Fruit fly (Drosophila melanogaster): ENCODE measurements around the gene Mal-B1.

Gene Mal-B1

dm6 chr2L:11833786-11834185, 13.2 kb upstream of the Mal-B1 start, which contains the start of gene CG45011:
Gene CG45011, plus strand, starts transcription at chr2L:11834086.
- TF ChIP-seq noc (tag; optimal IDR thresholded peaks at IDR 0.05), result no peak

- no peak for TF ChIP-seq noc (tag; optimal IDR thresholded peaks at IDR 0.05)
Observed at dm6 chr2L:11834308-11834707, 12.7 kb upstream of the Mal-B1 start, which contains the start of gene CG45012. Gene CG45012, plus strand, starts transcription at chr2L:11834608.

DNA sequence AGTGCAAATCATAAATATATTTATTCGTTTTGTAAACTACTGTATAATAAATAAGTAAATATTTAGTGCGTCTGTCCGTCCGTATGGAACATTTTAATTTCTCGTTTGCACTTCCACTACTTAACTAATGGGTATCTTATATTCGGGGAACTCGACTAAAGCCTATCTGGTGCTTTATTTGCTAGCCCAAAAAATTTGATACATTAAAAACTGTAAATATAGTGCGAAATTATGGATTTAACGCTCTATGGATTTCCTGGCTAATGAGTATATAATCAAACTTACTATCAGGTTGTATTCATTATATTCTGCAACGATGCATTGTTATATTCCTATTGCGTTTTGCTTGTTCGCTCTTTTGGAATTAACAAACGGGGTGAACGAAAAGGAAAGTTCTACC, 10.1 kb upstream of the Mal-B1 start, which contains the start of gene Sfp33A4:
Gene Sfp33A4, plus strand, starts transcription at position 301 of the 400 bp plus-strand sequence.
- no peak for TF ChIP-seq noc (tag; optimal IDR thresholded peaks at IDR 0.05)

DNA sequence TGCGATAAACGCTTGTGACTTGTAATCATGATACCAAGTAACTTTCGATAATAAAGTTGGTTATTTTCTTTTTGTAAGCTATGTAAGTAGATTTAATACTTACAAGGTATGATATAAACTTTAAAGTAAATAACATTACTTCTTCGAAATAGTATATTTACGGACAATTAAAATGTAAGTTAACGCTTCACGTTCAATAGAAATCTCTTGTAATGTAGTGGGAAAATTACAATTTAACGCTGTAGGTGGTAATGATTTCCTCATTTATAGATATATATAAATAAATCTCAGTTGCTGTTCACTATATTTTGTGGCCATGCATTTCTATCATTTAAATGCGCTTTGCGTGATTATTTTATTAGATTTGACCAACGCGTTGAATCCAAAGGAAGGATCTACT, 9.6 kb upstream of the Mal-B1 start, which contains the start of gene Sfp33A2:
Gene Sfp33A2, plus strand, starts transcription at position 301 of the 400 bp plus-strand sequence.
- TF ChIP-seq noc (tag; optimal IDR thresholded peaks at IDR 0.05), result no peak

DNA sequence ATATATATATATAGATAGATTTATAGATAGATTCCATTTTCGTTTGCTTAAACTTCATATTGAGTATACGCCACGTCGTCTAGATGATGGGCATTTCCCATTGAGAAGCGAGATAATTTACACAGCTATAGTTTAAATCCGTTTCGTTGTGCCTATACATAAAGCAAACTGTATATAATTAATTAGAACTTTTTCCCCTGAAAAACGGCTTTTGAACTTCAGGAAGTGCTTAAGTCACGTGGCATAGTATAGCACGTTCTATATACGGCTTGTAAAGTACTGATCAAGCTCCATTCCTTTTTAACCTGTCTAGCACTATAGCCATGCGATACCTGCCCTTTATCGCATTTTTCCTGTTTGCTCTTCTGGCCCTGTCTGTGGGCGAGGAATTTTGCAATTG, 7.4 kb upstream of the Mal-B1 start, which contains the start of gene Sfp33A3:
Gene Sfp33A3, plus strand, starts transcription at position 301 of the 400 bp plus-strand sequence.
- no peak for TF ChIP-seq noc (tag; optimal IDR thresholded peaks at IDR 0.05)

- TF ChIP-seq noc (tag; optimal IDR thresholded peaks at IDR 0.05), result no peak
Observed at dm6 chr2L:11840391-11840790, 6.6 kb upstream of the Mal-B1 start, which contains the start of gene CG31704. Gene CG31704, plus strand, starts transcription at chr2L:11840691.

DNA sequence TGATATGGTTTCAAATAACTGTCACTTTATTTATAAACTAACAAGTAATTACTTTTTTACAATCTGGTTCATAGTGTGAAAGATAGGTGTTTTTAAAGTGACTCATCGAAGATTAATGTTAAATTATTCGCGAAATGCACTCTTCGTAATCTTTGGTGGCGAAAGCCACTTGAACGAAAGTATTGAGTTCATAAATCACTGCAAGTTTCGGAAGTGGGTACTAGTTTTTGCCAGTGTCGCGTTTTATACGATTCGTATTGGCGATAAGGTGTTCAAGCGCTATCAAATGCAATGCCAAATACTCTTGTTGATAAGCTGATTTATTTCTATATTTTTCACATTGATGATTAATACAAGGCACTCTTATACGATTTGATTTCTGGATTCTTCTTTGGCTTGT, 5.5 kb upstream of the Mal-B1 start:
- peak; percentile 66 for TF ChIP-seq noc (tag; optimal IDR thresholded peaks at IDR 0.05)

DNA sequence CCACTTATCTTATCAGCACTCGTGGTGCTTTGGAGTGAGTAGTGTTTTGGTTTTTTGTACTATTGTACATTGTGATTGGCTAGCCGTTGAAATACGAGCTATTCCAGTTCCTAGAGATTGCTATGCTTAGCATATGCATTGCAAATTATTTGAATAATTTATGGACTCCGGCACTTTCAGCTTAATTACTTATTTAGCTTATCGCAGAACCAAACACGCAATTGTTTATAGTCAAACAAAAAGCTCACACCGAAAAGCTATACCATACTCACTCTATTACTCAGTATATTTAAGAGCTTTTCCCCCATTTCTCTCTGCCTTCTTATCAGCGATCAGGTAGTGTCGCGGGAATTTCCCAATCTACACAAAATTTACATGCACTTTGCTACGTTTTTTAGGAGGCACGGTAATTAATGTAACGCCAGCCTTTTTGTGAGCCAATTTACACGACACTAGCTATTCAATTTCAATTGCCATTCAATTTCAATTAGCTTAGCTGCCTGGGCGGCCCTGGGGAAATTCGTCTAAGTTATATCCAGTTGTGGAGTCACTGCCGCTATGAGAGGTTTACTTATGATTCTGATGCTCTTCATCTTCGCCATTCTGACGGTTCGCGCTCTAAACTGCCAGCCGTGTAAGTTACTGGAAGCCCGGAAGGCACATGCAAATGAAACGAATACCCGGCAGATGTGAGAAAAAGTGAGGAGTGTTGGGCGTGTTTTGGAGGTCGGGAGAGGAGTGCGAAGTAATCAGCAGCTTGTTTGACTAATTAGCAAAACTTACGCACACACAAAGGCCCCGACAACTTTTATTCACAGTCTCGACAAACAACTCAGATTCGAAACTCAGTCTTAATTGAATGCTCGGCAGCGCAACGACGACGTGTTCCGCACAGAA, 4.5 kb upstream of the Mal-B1 start, which contains the start of the genes CG44008, CG14933, CG46426 and CG42486:
Gene CG44008, minus strand, starts transcription at position 155 of the 897 bp plus-strand sequence.
Gene CG14933, plus strand, starts transcription at position 538 of the 897 bp plus-strand sequence.
Gene CG46426, plus strand, starts transcription at position 538 of the 897 bp plus-strand sequence.
Gene CG42486, plus strand, starts transcription at position 847 of the 897 bp plus-strand sequence.
- TF ChIP-seq noc (tag; optimal IDR thresholded peaks at IDR 0.05), result peak; percentile 19

dm6 chr2L:11844278-11844677, 2.7 kb upstream of the Mal-B1 start:
- TF ChIP-seq noc (tag; optimal IDR thresholded peaks at IDR 0.05), result peak; percentile 41

- no peak for TF ChIP-seq noc (tag; optimal IDR thresholded peaks at IDR 0.05)
Observed at dm6 chr2L:11845159-11845788, 1.8 kb upstream of the Mal-B1 start.

- no peak for TF ChIP-seq noc (tag; optimal IDR thresholded peaks at IDR 0.05)
Observed at dm6 chr2L:11849658-11850057, 2.6 kb downstream of the Mal-B1 start, which contains the start of gene Mal-B2. Gene Mal-B2, plus strand, starts transcription at chr2L:11849958.

- no peak for TF ChIP-seq noc (tag; optimal IDR thresholded peaks at IDR 0.05)
Observed at dm6 chr2L:11853130-11853529, 6.1 kb downstream of the Mal-B1 start, which contains the start of gene CG42751. Gene CG42751, plus strand, starts transcription at chr2L:11853430.

dm6 chr2L:11870867-11871452, 23.9 kb downstream of the Mal-B1 start:
- no peak for TF ChIP-seq noc (tag; optimal IDR thresholded peaks at IDR 0.05)

dm6 chr2L:11874232-11874765, 27.3 kb downstream of the Mal-B1 start:
- no peak for TF ChIP-seq noc (tag; optimal IDR thresholded peaks at IDR 0.05)

- TF ChIP-seq noc (tag; optimal IDR thresholded peaks at IDR 0.05), result no peak
Observed at dm6 chr2L:11874890-11875289, 27.9 kb downstream of the Mal-B1 start.

Data from whole organism, larva.